Fruit fly (Drosophila melanogaster) whole organism, embryonic: ENCODE data around the gene pigs.

Experiments used
- Abd-B ChIP-seq: fragments of 200-800 bp; sonication (Bioruptor generic); optimal IDR thresholded peaks from 2 replicates; lab custom pipeline; 2018; ENCODE audit warnings: missing biosample characterization, mild to moderate bottlenecking, missing genetic modification characterization, moderate library complexity
- Aef1 ChIP-seq: fragments of 200-800 bp; sonication (Bioruptor generic); IDR thresholded peaks from 3 replicates; pipeline ENCODE4 v1.3.6; 2022; ENCODE audit warnings: missing biosample characterization, missing genetic modification characterization
- Antp ChIP-seq: fragments of 200-800 bp; sonication (Bioruptor generic); optimal IDR thresholded peaks from 3 replicates; lab custom pipeline; 2016; ENCODE audit warnings: missing biosample characterization, missing genetic modification characterization
- Atf-2 ChIP-seq: fragments of 200-800 bp; sonication (Bioruptor generic); optimal IDR thresholded peaks from 2 replicates; lab custom pipeline; 2016; ENCODE audit warnings: missing biosample characterization, missing genetic modification characterization
- BtbVII ChIP-seq: fragments of 200-800 bp; sonication (Bioruptor generic); optimal IDR thresholded peaks from 3 replicates; lab custom pipeline; 2017; ENCODE audit warnings: missing biosample characterization, mild to moderate bottlenecking, missing genetic modification characterization
- CG10321 ChIP-seq: fragments of 200-800 bp; sonication (Bioruptor generic); IDR thresholded peaks from 2 replicates; pipeline ENCODE4 v1.3.6; 2022; ENCODE audit warnings: missing biosample characterization, missing genetic modification characterization
- CG10462 ChIP-seq: fragments of 200-800 bp; sonication (Bioruptor generic); optimal IDR thresholded peaks from 2 replicates; lab custom pipeline; 2016; ENCODE audit warnings: missing biosample characterization, missing genetic modification characterization
- CG10565 ChIP-seq: fragments of 200-800 bp; sonication (Bioruptor generic); optimal IDR thresholded peaks from 3 replicates; lab custom pipeline; 2016; ENCODE audit warnings: missing biosample characterization, mild to moderate bottlenecking, missing genetic modification characterization
- CG10959 ChIP-seq: fragments of 200-800 bp; sonication (Bioruptor generic); IDR thresholded peaks from 2 replicates; pipeline ENCODE4 v1.3.6; 2022; ENCODE audit warnings: missing biosample characterization, missing genetic modification characterization
- CG11696 ChIP-seq: fragments of 200-800 bp; sonication (Bioruptor generic); IDR thresholded peaks from 2 replicates; pipeline ENCODE4 v1.3.6; 2022; ENCODE audit warnings: missing biosample characterization, missing genetic modification characterization
- CG12104 ChIP-seq: fragments of 200-800 bp; sonication (Bioruptor generic); optimal IDR thresholded peaks from 3 replicates; lab custom pipeline; 2016; ENCODE audit warnings: missing biosample characterization, missing genetic modification characterization
- CG12659 ChIP-seq: fragments of 200-800 bp; sonication (Bioruptor generic); optimal IDR thresholded peaks from 3 replicates; lab custom pipeline; 2017; ENCODE audit warnings: mild to moderate bottlenecking, missing biosample characterization, missing genetic modification reagents, missing genetic modification characterization
- CG1792 ChIP-seq: fragments of 200-800 bp; sonication (Bioruptor generic); optimal IDR thresholded peaks from 2 replicates; lab custom pipeline; 2016; ENCODE audit warnings: missing biosample characterization, missing genetic modification characterization
- CG18262 ChIP-seq: fragments of 200-800 bp; optimal IDR thresholded peaks from 3 replicates; lab custom pipeline; 2019; ENCODE audit warnings: missing biosample characterization, mild to moderate bottlenecking, missing genetic modification characterization, moderate library complexity
- CG3726 ChIP-seq: fragments of 200-800 bp; sonication (Bioruptor generic); IDR thresholded peaks from 3 replicates; pipeline ENCODE4, ENCODE4 v1.3.6; 2022; ENCODE audit warnings: missing biosample characterization, missing genetic modification characterization
- CG3847 ChIP-seq: fragments of 200-800 bp; sonication (Bioruptor generic); IDR thresholded peaks from 2 replicates; pipeline ENCODE4 v1.3.6; 2022; ENCODE audit warnings: missing biosample characterization, missing genetic modification characterization
- CG4360 ChIP-seq: fragments of 200-800 bp; sonication (Bioruptor generic); IDR thresholded peaks from 2 replicates; pipeline ENCODE4 v1.3.6; 2022; ENCODE audit warnings: missing biosample characterization, missing genetic modification characterization
- CG5953 ChIP-seq: fragments of 200-800 bp; sonication (Bioruptor generic); IDR thresholded peaks from 2 replicates; pipeline ENCODE4 v1.3.6; 2022; ENCODE audit warnings: missing biosample characterization, missing genetic modification characterization
- CG6765 ChIP-seq: fragments of 200-800 bp; sonication (Bioruptor generic); optimal IDR thresholded peaks from 3 replicates; lab custom pipeline; 2017; ENCODE audit warnings: missing biosample characterization, mild to moderate bottlenecking, missing genetic modification characterization
- CG8478 ChIP-seq: fragments of >200 bp; optimal IDR thresholded peaks from 2 replicates; lab custom pipeline; 2018
- D19A ChIP-seq: fragments of 200-800 bp; optimal IDR thresholded peaks from 3 replicates; lab custom pipeline; 2019; ENCODE audit warnings: missing biosample characterization, mild to moderate bottlenecking, missing genetic modification characterization, moderate library complexity
- Hr39 ChIP-seq: fragments of >200 bp; optimal IDR thresholded peaks from 2 replicates; lab custom pipeline; 2017
- MBD-R2 ChIP-seq: fragments of 200-800 bp; sonication (Bioruptor generic); IDR thresholded peaks from 2 replicates; pipeline ENCODE4 v1.3.6; 2022; ENCODE audit warnings: missing biosample characterization, missing genetic modification characterization
- Mes4 ChIP-seq: fragments of 200-800 bp; sonication (Bioruptor generic); optimal IDR thresholded peaks from 2 replicates; lab custom pipeline; 2016; ENCODE audit warnings: missing biosample characterization, missing genetic modification characterization
- Pdp1 ChIP-seq, 2 experiments: fragments of 200-800 bp; sonication (Bioruptor generic); optimal IDR thresholded peaks; 3 replicates each; lab custom pipeline; 2016; ENCODE audit warnings: missing biosample characterization in 2 of 2, missing genetic modification characterization in 2 of 2, mild to moderate bottlenecking in 1 of 2, moderate library complexity in 1 of 2
- TFAM ChIP-seq: fragments of 200-800 bp; sonication (Bioruptor generic); optimal IDR thresholded peaks from 2 replicates; lab custom pipeline; 2017; ENCODE audit warnings: missing biosample characterization, missing genetic modification characterization, inconsistent platforms
- Taf1 ChIP-seq: fragments of 200-800 bp; sonication (Bioruptor generic); IDR thresholded peaks from 2 replicates; pipeline ENCODE4 v1.3.6; 2022; ENCODE audit warnings: missing biosample characterization, missing genetic modification characterization
- Trl ChIP-seq, 3 experiments: fragments of >200 bp in 2 of 3; fragments of 200-800 bp in 1 of 3; sonication (Bioruptor generic) in 1 of 3; optimal IDR thresholded peaks; 2 replicates in 1 of 3; 3 replicates in 2 of 3; lab custom pipeline; 2016 to 2017; ENCODE audit warnings: missing biosample characterization in 1 of 3, missing genetic modification characterization in 1 of 3
- ara ChIP-seq: fragments of 200-800 bp; sonication (Bioruptor generic); IDR thresholded peaks from 2 replicates; pipeline ENCODE4 v1.3.6; 2022; ENCODE audit warnings: missing biosample characterization, missing genetic modification characterization
- btn ChIP-seq: fragments of 200-800 bp; sonication (Bioruptor generic); optimal IDR thresholded peaks from 2 replicates; lab custom pipeline; 2016; ENCODE audit warnings: missing biosample characterization, missing genetic modification characterization
- cad ChIP-seq: fragments of >200 bp; optimal IDR thresholded peaks from 2 replicates; lab custom pipeline; 2017; ENCODE audit warnings: missing biosample characterization, missing genetic modification characterization
- ci ChIP-seq: fragments of 200-800 bp; sonication (Bioruptor generic); IDR thresholded peaks from 3 replicates; pipeline ENCODE4 v1.3.6; 2022; ENCODE audit warnings: missing biosample characterization, missing genetic modification characterization
- cwo ChIP-seq: fragments of 200-800 bp; sonication (Bioruptor generic); optimal IDR thresholded peaks from 3 replicates; lab custom pipeline; 2017; ENCODE audit warnings: missing biosample characterization, missing genetic modification characterization, mild to moderate bottlenecking, moderate library complexity, missing genetic modification reagents
- dati ChIP-seq: fragments of 200-800 bp; sonication (Bioruptor generic); IDR thresholded peaks from 2 replicates; pipeline ENCODE4 v1.3.6; 2022; ENCODE audit warnings: missing biosample characterization, missing genetic modification characterization
- dmrt99B ChIP-seq: fragments of 200-800 bp; sonication (Bioruptor generic); optimal IDR thresholded peaks from 2 replicates; lab custom pipeline; 2018; ENCODE audit warnings: missing biosample characterization, mild to moderate bottlenecking, missing genetic modification characterization, moderate library complexity
- emc ChIP-seq: fragments of 200-800 bp; sonication (Bioruptor generic); optimal IDR thresholded peaks from 2 replicates; lab custom pipeline; 2016; ENCODE audit warnings: missing biosample characterization, missing genetic modification characterization
- ems ChIP-seq: fragments of 200-800 bp; sonication (Bioruptor generic); optimal IDR thresholded peaks from 3 replicates; lab custom pipeline; 2016; ENCODE audit warnings: missing biosample characterization, missing genetic modification characterization
- gce ChIP-seq: fragments of 200-800 bp; sonication (Bioruptor generic); IDR thresholded peaks from 3 replicates; pipeline ENCODE4 v1.3.6; 2022; ENCODE audit warnings: missing biosample characterization, missing genetic modification characterization
- h ChIP-seq: fragments of >200 bp; optimal IDR thresholded peaks from 2 replicates; lab custom pipeline; 2017
- ind ChIP-seq: fragments of 200-800 bp; sonication (Bioruptor generic); optimal IDR thresholded peaks from 3 replicates; lab custom pipeline; 2016; ENCODE audit warnings: missing biosample characterization, missing genetic modification characterization
- ken ChIP-seq: fragments of 200-800 bp; sonication (Bioruptor generic); IDR thresholded peaks from 3 replicates; pipeline ENCODE4 v1.3.6; 2022; ENCODE audit warnings: missing biosample characterization, missing genetic modification characterization
- lov ChIP-seq, 2 experiments: fragments of 200-800 bp in 1 of 2; fragments of >200 bp in 1 of 2; sonication (Bioruptor generic) in 1 of 2; IDR thresholded peaks in 1 of 2; optimal IDR thresholded peaks in 1 of 2; 2 replicates in 1 of 2; 3 replicates in 1 of 2; pipeline versions ENCODE4 v1.3.6 to Lab custom; 2017 to 2022; ENCODE audit warnings: missing biosample characterization in 1 of 2, missing genetic modification characterization in 1 of 2
- peb ChIP-seq: fragments of 200-800 bp; sonication (Bioruptor generic); IDR thresholded peaks from 2 replicates; pipeline ENCODE4 v1.3.6; 2022; ENCODE audit warnings: missing biosample characterization, missing genetic modification characterization
- pfk ChIP-seq: fragments of 200-800 bp; sonication (Bioruptor generic); optimal IDR thresholded peaks from 2 replicates; lab custom pipeline; 2018; ENCODE audit warnings: missing biosample characterization, mild to moderate bottlenecking, missing genetic modification characterization, moderate library complexity
- phol ChIP-seq: fragments of 200-800 bp; sonication (Bioruptor generic); optimal IDR thresholded peaks from 3 replicates; lab custom pipeline; 2018; ENCODE audit warnings: missing biosample characterization, mild to moderate bottlenecking, missing genetic modification characterization, moderate library complexity
- sisA ChIP-seq: fragments of 200-800 bp; sonication (Bioruptor generic); IDR thresholded peaks from 2 replicates; pipeline ENCODE4 v1.3.6; 2022; ENCODE audit warnings: missing biosample characterization, missing genetic modification characterization
- slou ChIP-seq: fragments of 200-800 bp; sonication (Bioruptor generic); optimal IDR thresholded peaks from 3 replicates; lab custom pipeline; 2016; ENCODE audit warnings: missing biosample characterization, missing genetic modification characterization
- slp2 ChIP-seq: fragments of 200-800 bp; sonication (Bioruptor generic); optimal IDR thresholded peaks from 2 replicates; lab custom pipeline; 2016; ENCODE audit warnings: missing biosample characterization, missing genetic modification characterization
- so ChIP-seq: fragments of 200-800 bp; sonication (Bioruptor generic); IDR thresholded peaks from 3 replicates; pipeline ENCODE4 v1.3.6; 2022; ENCODE audit warnings: missing biosample characterization, missing genetic modification characterization
- tio ChIP-seq: fragments of 200-800 bp; sonication (Bioruptor generic); optimal IDR thresholded peaks from 2 replicates; lab custom pipeline; 2017; ENCODE audit warnings: missing biosample characterization, missing genetic modification characterization, inconsistent platforms
- wek ChIP-seq: fragments of 200-800 bp; sonication (Bioruptor generic); optimal IDR thresholded peaks from 3 replicates; lab custom pipeline; 2018; ENCODE audit warnings: missing biosample characterization, mild to moderate bottlenecking, missing genetic modification characterization, moderate library complexity

The pigs gene

dm6 chrX:6601641-6602276, 1.9 kb downstream of the pigs start (continued):
- TF ChIP-seq tio (peak; percentile 91), ems (GFP tag; lab: Kevin White, UChicago) (peak; percentile 89), slou (GFP tag; lab: Kevin White, UChicago) (peak; percentile 91), CG5953 (GFP tag; lab: Robert Waterston, UW) (peak; percentile 73), Mes4 (GFP tag; lab: Kevin White, UChicago) (no peak), emc (GFP tag; lab: Kevin White, UChicago) (peak; percentile 51), btn (GFP tag; lab: Kevin White, UChicago) (peak; percentile 72), Antp (GFP tag; lab: Kevin White, UChicago) (peak; percentile 82), gce (GFP tag; lab: Robert Waterston, UW) (peak; percentile 78; the same call in 2 of the 3 replicates), BtbVII (peak; percentile 93), CG1792 (GFP tag; lab: Kevin White, UChicago) (peak; percentile 59), cwo (GFP tag; lab: Kevin White, UChicago) (peak; percentile 93), Aef1 (GFP tag; lab: Robert Waterston, UW) (peak; percentile 88), peb (GFP tag; lab: Robert Waterston, UW) (peak; percentile 86), TFAM (GFP tag; lab: Kevin White, UChicago) (peak; percentile 72), CG12659 (GFP tag; lab: Kevin White, UChicago) (peak; percentile 93), CG10959 (GFP tag; lab: Robert Waterston, UW) (peak; percentile 78), D19A (tag; lab: Kevin White, UChicago) (peak; percentile 91), pfk (GFP tag; lab: Kevin White, UChicago) (no peak), slp2 (GFP tag; lab: Kevin White, UChicago) (peak; percentile 73), CG11696 (GFP tag; lab: Robert Waterston, UW) (peak; percentile 72), sisA (GFP tag; lab: Robert Waterston, UW) (peak; percentile 90), CG12104 (GFP tag; lab: Kevin White, UChicago) (peak; percentile 88), so (GFP tag; lab: Robert Waterston, UW) (peak; percentile 90), wek (GFP tag; lab: Kevin White, UChicago) (peak; percentile 71), CG10462 (GFP tag; lab: Kevin White, UChicago) (peak; percentile 86), h (lab: Kevin White, UChicago) (no peak), CG10321 (GFP tag; lab: Robert Waterston, UW) (no peak), dati (GFP tag; lab: Robert Waterston, UW) (peak; percentile 63), CG6765 (GFP tag; lab: Kevin White, UChicago) (peak; percentile 84), Abd-B (GFP tag; lab: Kevin White, UChicago) (peak; percentile 88), ken (GFP tag; lab: Robert Waterston, UW) (peak; percentile 85), MBD-R2 (peak; percentile 52), cad (no peak), CG4360 (GFP tag; lab: Robert Waterston, UW) (peak; percentile 56; the same call in 1 of the 2 replicates), dmrt99B (tag; lab: Kevin White, UChicago) (peak; percentile 95), CG18262 (peak; percentile 95), Trl (optimal IDR thresholded peaks at IDR 0.05; lab: Kevin White, UChicago) (peak; percentile 72 to 75), Trl (GFP tag; optimal IDR thresholded peaks at IDR 0.05; lab: Kevin White, UChicago) (peak; percentile 75), Pdp1 (GFP tag; optimal IDR thresholded peaks at IDR 0.05; lab: Kevin White, UChicago) (peak; percentile 85 to 90), ind (GFP tag; lab: Kevin White, UChicago) (peak; percentile 90), Atf-2 (GFP tag; lab: Kevin White, UChicago) (peak; percentile 74), Taf1 (GFP tag; lab: Robert Waterston, UW) (0 out of 2 replicates have a peak, but pooled peaks have one; percentile 50), CG3726 (peak; percentile 80; the same call in 2 of the 3 replicates), Hr39 (lab: Kevin White, UChicago) (no peak), ci (GFP tag; lab: Robert Waterston, UW) (peak; percentile 91), CG3847 (GFP tag; lab: Robert Waterston, UW) (peak; percentile 84), lov (optimal IDR thresholded peaks at IDR 0.05; lab: Kevin White, UChicago) (no peak), lov (GFP tag; IDR thresholded peaks at IDR 0.05; lab: Robert Waterston, UW) (peak; percentile 85; the same call in 2 of the 3 replicates), phol (peak; percentile 92), ara (GFP tag; lab: Robert Waterston, UW) (peak; percentile 88), CG8478 (lab: Kevin White, UChicago) (no peak), CG10565 (GFP tag; lab: Kevin White, UChicago) (peak; percentile 58)
